Fruit fly (Drosophila melanogaster) whole organism, embryonic: Measurements from ENCODE around the gene barc.

Experiments used
- C15 ChIP-seq: fragments of 200-800 bp; sonication (Bioruptor generic); IDR thresholded peaks from 3 replicates; pipeline ENCODE4 v1.3.6; 2022; ENCODE audit warnings: missing biosample characterization, missing genetic modification characterization
- CG10274 ChIP-seq: fragments of 200-800 bp; sonication (Bioruptor generic); optimal IDR thresholded peaks from 3 replicates; lab custom pipeline; 2017; ENCODE audit warnings: missing biosample characterization, mild to moderate bottlenecking, missing genetic modification characterization
- CG10462 ChIP-seq: fragments of 200-800 bp; sonication (Bioruptor generic); optimal IDR thresholded peaks from 2 replicates; lab custom pipeline; 2016; ENCODE audit warnings: missing biosample characterization, missing genetic modification characterization
- CG11398 ChIP-seq: fragments of 200-800 bp; sonication (Bioruptor generic); optimal IDR thresholded peaks from 2 replicates; lab custom pipeline; 2016; ENCODE audit warnings: missing biosample characterization, missing genetic modification characterization
- CG11695 ChIP-seq: fragments of 200-800 bp; sonication (Bioruptor generic); IDR thresholded peaks from 3 replicates; pipeline ENCODE4 v1.3.6; 2022; ENCODE audit warnings: missing biosample characterization, missing genetic modification characterization
- CG13287 ChIP-seq: fragments of 200-800 bp; sonication (Bioruptor generic); IDR thresholded peaks from 2 replicates; pipeline ENCODE4 v1.3.6; 2022; ENCODE audit warnings: missing biosample characterization, missing genetic modification characterization; ENCODE audit not compliant: partially characterized antibody
- CG14860 ChIP-seq: fragments of 200-800 bp; sonication (Bioruptor generic); IDR thresholded peaks from 3 replicates; pipeline ENCODE4 v1.3.6; 2022; ENCODE audit warnings: missing biosample characterization, missing genetic modification characterization; ENCODE audit not compliant: partially characterized antibody
- CG15073 ChIP-seq: fragments of 200-800 bp; sonication (Bioruptor generic); optimal IDR thresholded peaks from 2 replicates; lab custom pipeline; 2016; ENCODE audit warnings: missing biosample characterization, missing genetic modification characterization
- CG17328 ChIP-seq: fragments of 200-800 bp; sonication (Bioruptor generic); IDR thresholded peaks from 2 replicates; pipeline ENCODE4 v1.3.6; 2022; ENCODE audit warnings: missing biosample characterization, missing genetic modification characterization
- CG2875 ChIP-seq: fragments of 200-800 bp; sonication (Bioruptor generic); optimal IDR thresholded peaks from 2 replicates; lab custom pipeline; 2017; ENCODE audit warnings: missing biosample characterization, mild to moderate bottlenecking, missing genetic modification characterization, missing genetic modification reagents
- CG30020 ChIP-seq: fragments of 200-800 bp; optimal IDR thresholded peaks from 2 replicates; lab custom pipeline; 2019; ENCODE audit warnings: missing biosample characterization, mild to moderate bottlenecking, missing genetic modification characterization, moderate library complexity
- CG30431 ChIP-seq: fragments of 200-800 bp; sonication (Bioruptor generic); optimal IDR thresholded peaks from 2 replicates; lab custom pipeline; 2017; ENCODE audit warnings: missing biosample characterization, missing genetic modification characterization
- CG3838 ChIP-seq: fragments of 200-800 bp; sonication (Bioruptor generic); optimal IDR thresholded peaks from 3 replicates; lab custom pipeline; 2016; ENCODE audit warnings: missing biosample characterization, missing genetic modification characterization
- CG4617 ChIP-seq: fragments of 200-800 bp; sonication (Bioruptor generic); optimal IDR thresholded peaks from 3 replicates; lab custom pipeline; 2016; ENCODE audit warnings: missing biosample characterization, missing genetic modification characterization, borderline replicate concordance
- CG8359 ChIP-seq: fragments of 200-800 bp; sonication (Bioruptor generic); optimal IDR thresholded peaks from 2 replicates; lab custom pipeline; 2017; ENCODE audit warnings: missing biosample characterization, mild to moderate bottlenecking, missing genetic modification characterization, borderline replicate concordance
- CG9876 ChIP-seq: fragments of 200-800 bp; sonication (Bioruptor generic); optimal IDR thresholded peaks from 2 replicates; lab custom pipeline; 2016; ENCODE audit warnings: missing biosample characterization, missing genetic modification characterization
- Camta ChIP-seq: fragments of 200-800 bp; sonication (Bioruptor generic); optimal IDR thresholded peaks from 2 replicates; lab custom pipeline; 2016; ENCODE audit warnings: missing biosample characterization, missing genetic modification characterization
- D19B ChIP-seq: fragments of 200-800 bp; sonication (Bioruptor generic); optimal IDR thresholded peaks from 2 replicates; lab custom pipeline; 2017; ENCODE audit warnings: missing biosample characterization, mild to moderate bottlenecking, missing genetic modification characterization
- ERR ChIP-seq: fragments of 200-800 bp; sonication (Bioruptor generic); optimal IDR thresholded peaks from 2 replicates; lab custom pipeline; 2016; ENCODE audit warnings: missing biosample characterization, missing genetic modification characterization
- GATAe ChIP-seq: fragments of 200-800 bp; sonication (Bioruptor generic); conservative IDR thresholded peaks from 2 replicates; pipeline ENCODE4 v1.3.6; 2022; ENCODE audit warnings: missing biosample characterization, missing genetic modification characterization
- Gsc ChIP-seq: fragments of 200-800 bp; sonication (Bioruptor generic); IDR thresholded peaks from 2 replicates; pipeline ENCODE4 v1.3.6; 2022; ENCODE audit warnings: missing biosample characterization, missing genetic modification characterization
- H2.0 ChIP-seq: fragments of 200-800 bp; sonication (Bioruptor generic); IDR thresholded peaks from 2 replicates; pipeline ENCODE4 v1.3.6; 2022; ENCODE audit warnings: missing biosample characterization, missing genetic modification characterization
- Hr3 ChIP-seq: fragments of 200-800 bp; sonication (Bioruptor generic); optimal IDR thresholded peaks from 3 replicates; lab custom pipeline; 2016; ENCODE audit warnings: missing biosample characterization, missing genetic modification characterization
- Nf-YC ChIP-seq: fragments of 200-800 bp; optimal IDR thresholded peaks from 3 replicates; lab custom pipeline; 2019; ENCODE audit warnings: missing biosample characterization, mild to moderate bottlenecking, missing genetic modification characterization, moderate library complexity
- Optix ChIP-seq: fragments of 200-800 bp; sonication (Bioruptor generic); IDR thresholded peaks from 3 replicates; pipeline ENCODE4 v1.3.6; 2022; ENCODE audit warnings: missing biosample characterization, missing genetic modification characterization
- Poxn ChIP-seq: fragments of 200-800 bp; sonication (Bioruptor generic); IDR thresholded peaks from 2 replicates; pipeline ENCODE4 v1.3.6; 2022; ENCODE audit warnings: missing biosample characterization, missing genetic modification characterization
- Sry-δ ChIP-seq: fragments of 200-800 bp; sonication (Bioruptor generic); optimal IDR thresholded peaks from 2 replicates; lab custom pipeline; 2016; ENCODE audit warnings: missing biosample characterization, missing genetic modification characterization
- chif ChIP-seq, 2 experiments: fragments of 200-800 bp; sonication (Bioruptor generic); optimal IDR thresholded peaks; 3 replicates each; lab custom pipeline; 2016; ENCODE audit warnings: missing biosample characterization in 2 of 2, missing genetic modification characterization in 2 of 2
- corto ChIP-seq: fragments of 200-800 bp; sonication (Bioruptor generic); optimal IDR thresholded peaks from 2 replicates; lab custom pipeline; 2016; ENCODE audit warnings: missing biosample characterization, mild to moderate bottlenecking, missing genetic modification characterization, moderate library complexity
- crol ChIP-seq: fragments of 200-800 bp; sonication (Bioruptor generic); IDR thresholded peaks from 2 replicates; pipeline ENCODE4 v1.3.6; 2022; ENCODE audit warnings: missing biosample characterization, missing genetic modification characterization
- dan ChIP-seq: fragments of 200-800 bp; sonication (Bioruptor generic); IDR thresholded peaks from 2 replicates; pipeline ENCODE4 v1.3.6; 2022; ENCODE audit warnings: missing biosample characterization, missing genetic modification characterization
- exex ChIP-seq: fragments of 200-800 bp; sonication (Bioruptor generic); optimal IDR thresholded peaks from 4 replicates; lab custom pipeline; 2018; ENCODE audit warnings: missing biosample characterization, mild to moderate bottlenecking, missing genetic modification characterization, moderate library complexity
- lab ChIP-seq: fragments of 200-800 bp; sonication (Bioruptor generic); optimal IDR thresholded peaks from 3 replicates; lab custom pipeline; 2017; ENCODE audit warnings: missing biosample characterization, missing genetic modification characterization, mild to moderate bottlenecking, moderate library complexity, missing genetic modification reagents
- lilli ChIP-seq: fragments of 200-800 bp; sonication (Bioruptor generic); optimal IDR thresholded peaks from 3 replicates; lab custom pipeline; 2016; ENCODE audit warnings: missing biosample characterization, missing genetic modification characterization
- luna ChIP-seq: fragments of 200-800 bp; sonication (Bioruptor generic); optimal IDR thresholded peaks from 2 replicates; lab custom pipeline; 2016; ENCODE audit warnings: missing biosample characterization, missing genetic modification characterization
- mirr ChIP-seq: fragments of 200-800 bp; sonication (Bioruptor generic); optimal IDR thresholded peaks from 3 replicates; lab custom pipeline; 2018; ENCODE audit warnings: missing biosample characterization, mild to moderate bottlenecking, missing genetic modification characterization
- pan ChIP-seq, 4 experiments: fragments of >200 bp in 3 of 4; fragments of 200-800 bp in 1 of 4; sonication (Bioruptor generic) in 1 of 4; optimal IDR thresholded peaks in 3 of 4; IDR thresholded peaks in 1 of 4; 2 replicates each; pipeline versions ENCODE4 v1.3.6 to Lab custom; 2017 to 2022; ENCODE audit warnings: missing biosample characterization in 2 of 4, missing genetic modification characterization in 2 of 4, mixed read lengths in 1 of 4
- salm ChIP-seq: fragments of 200-800 bp; sonication (Bioruptor generic); optimal IDR thresholded peaks from 2 replicates; lab custom pipeline; 2018; ENCODE audit warnings: missing biosample characterization, mild to moderate bottlenecking, missing genetic modification characterization
- sd ChIP-seq: fragments of 200-800 bp; sonication (Bioruptor generic); optimal IDR thresholded peaks from 3 replicates; lab custom pipeline; 2018; ENCODE audit warnings: missing biosample characterization, mild to moderate bottlenecking, missing genetic modification characterization, moderate library complexity
- sens ChIP-seq: fragments of 200-800 bp; sonication (Bioruptor generic); peaks from one replicate; lab custom pipeline; 2016; ENCODE audit warnings: missing biosample characterization, missing genetic modification characterization
- sug ChIP-seq: fragments of 200-800 bp; optimal IDR thresholded peaks from 2 replicates; lab custom pipeline; 2019; ENCODE audit warnings: missing biosample characterization, mild to moderate bottlenecking, missing genetic modification characterization, moderate library complexity
- trh ChIP-seq: fragments of 200-800 bp; sonication (Bioruptor generic); optimal IDR thresholded peaks from 2 replicates; lab custom pipeline; 2016; ENCODE audit warnings: missing biosample characterization, missing genetic modification characterization

The barc gene

DNA sequence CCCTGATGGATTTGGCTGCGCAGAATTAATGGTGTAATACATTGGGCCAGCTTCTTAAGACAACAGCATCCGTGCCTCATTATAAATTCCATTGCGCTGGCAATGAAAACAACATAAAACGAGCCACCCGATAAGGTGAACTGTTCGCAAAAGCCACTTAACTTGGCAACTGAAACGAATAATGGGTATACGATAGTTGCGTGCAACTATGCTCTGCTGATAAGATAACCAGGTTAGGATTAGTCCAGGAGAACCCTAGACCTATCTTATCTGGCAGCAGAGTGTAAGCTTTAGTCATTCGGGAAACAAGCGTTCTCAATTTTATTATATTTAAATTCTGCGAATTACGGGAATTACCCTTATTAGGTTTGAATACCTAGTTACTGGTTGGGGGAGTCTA is 42.5 kb downstream of the barc start (continued):
- TF ChIP-seq salm (tag; lab: Kevin White, UChicago): no peak
- 0 out of 2 replicates have a peak, but pooled peaks have one; percentile 10 for TF ChIP-seq GATAe
- no peak for TF ChIP-seq ERR (GFP tag; lab: Kevin White, UChicago)
- no peak for TF ChIP-seq CG2875
- TF ChIP-seq CG10274 (GFP tag; lab: Kevin White, UChicago): no peak
- no peak for TF ChIP-seq luna
- no peak for TF ChIP-seq lab
- peak; percentile 8 for TF ChIP-seq sug (tag; lab: Kevin White, UChicago)
- no peak for TF ChIP-seq CG3838 (GFP tag; lab: Kevin White, UChicago)
- TF ChIP-seq exex (tag; lab: Kevin White, UChicago): peak; percentile 13
- no peak for TF ChIP-seq Sry-δ (GFP tag; lab: Kevin White, UChicago)
- no peak for TF ChIP-seq trh
- TF ChIP-seq Poxn (GFP tag; lab: Robert Waterston, UW): no peak
- peak; percentile 68 for TF ChIP-seq D19B (GFP tag; lab: Kevin White, UChicago)
- no peak for TF ChIP-seq Camta (GFP tag; lab: Kevin White, UChicago)
- no peak for TF ChIP-seq pan (optimal IDR thresholded peaks at IDR 0.05; lab: Kevin White, UChicago)
- TF ChIP-seq pan (GFP tag; optimal IDR thresholded peaks at IDR 0.05 in 1 of 2, IDR thresholded peaks at IDR 0.05 in 1 of 2): no peak
- TF ChIP-seq dan (GFP tag; lab: Robert Waterston, UW): no peak
- TF ChIP-seq Hr3: no peak
- TF ChIP-seq CG14860: no peak
- no peak for TF ChIP-seq CG11695
- no peak for TF ChIP-seq CG8359 (GFP tag; lab: Kevin White, UChicago)
- TF ChIP-seq CG9876: no peak
- TF ChIP-seq CG13287 (GFP tag; lab: Robert Waterston, UW): peak; percentile 12; the same call in 1 of the 2 replicates
- no peak for TF ChIP-seq CG11398 (GFP tag; lab: Kevin White, UChicago)
- TF ChIP-seq Optix (GFP tag; lab: Robert Waterston, UW): no peak
- no peak for TF ChIP-seq lilli
- no peak for TF ChIP-seq crol (GFP tag; lab: Robert Waterston, UW)
- no peak for TF ChIP-seq CG4617
- no peak for TF ChIP-seq CG30020 (tag; lab: Kevin White, UChicago)
- TF ChIP-seq CG10462: no peak
- no peak for TF ChIP-seq CG15073 (GFP tag; lab: Kevin White, UChicago)
- TF ChIP-seq mirr (GFP tag; lab: Kevin White, UChicago): peak; percentile 22
- TF ChIP-seq chif (GFP tag; optimal IDR thresholded peaks at IDR 0.05; lab: Kevin White, UChicago): no peak
- TF ChIP-seq Nf-YC (tag; lab: Kevin White, UChicago): no peak
- no peak for TF ChIP-seq CG30431 (GFP tag; lab: Kevin White, UChicago)
- TF ChIP-seq sd (tag; lab: Kevin White, UChicago): peak; percentile 30
- TF ChIP-seq Gsc: no peak
- no peak for TF ChIP-seq C15 (GFP tag; lab: Robert Waterston, UW)

DNA sequence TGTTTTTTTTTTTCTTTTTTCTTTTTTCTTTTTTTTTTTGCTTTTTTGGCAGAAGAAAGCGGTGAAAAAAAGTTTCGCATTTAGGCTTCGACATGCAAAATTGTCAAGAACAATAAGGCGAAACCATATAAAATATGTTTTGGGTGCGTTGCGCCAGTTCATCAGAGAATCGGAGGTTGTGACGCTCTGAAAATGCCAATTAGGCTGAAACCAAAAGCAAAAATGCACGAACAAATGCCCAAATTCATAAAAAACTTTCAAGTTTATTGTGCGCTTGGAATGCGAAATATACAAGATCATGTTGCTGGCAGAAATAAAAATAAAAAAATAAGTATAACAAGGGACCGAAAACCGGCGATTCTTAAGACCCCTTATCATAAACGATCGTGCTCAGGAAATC is 43.2 kb downstream of the barc start:
- no peak for TF ChIP-seq mirr (GFP tag; lab: Kevin White, UChicago)
- TF ChIP-seq CG17328 (GFP tag; lab: Robert Waterston, UW): no peak
- no peak for TF ChIP-seq H2.0
- peak; percentile 30 for TF ChIP-seq corto (GFP tag; lab: Kevin White, UChicago)
- TF ChIP-seq sens: peak; percentile 19
